Fruit fly (Drosophila melanogaster) whole organism, pupa: ENCODE measurements around the gene CG13311.

ENCODE experiments used
- CG10348 ChIP-seq: fragments of 200-800 bp; sonication (Bioruptor generic); IDR thresholded peaks from 2 replicates; pipeline ENCODE4 v1.3.6; 2022; ENCODE audit warnings: missing biosample characterization, missing genetic modification characterization
- CG15710 ChIP-seq: fragments of 200-800 bp; sonication (Bioruptor generic); optimal IDR thresholded peaks from 2 replicates; lab custom pipeline; 2018; ENCODE audit warnings: missing biosample characterization, mild to moderate bottlenecking, missing genetic modification characterization, moderate library complexity
- CG4496 ChIP-seq: fragments of 200-800 bp; sonication (Bioruptor generic); IDR thresholded peaks from 3 replicates; pipeline ENCODE4 v1.3.6; 2022; ENCODE audit warnings: missing biosample characterization, missing genetic modification characterization
- D1 ChIP-seq: fragments of 200-800 bp; sonication (Bioruptor generic); optimal IDR thresholded peaks from 2 replicates; lab custom pipeline; 2018; ENCODE audit warnings: missing biosample characterization, mild to moderate bottlenecking, missing genetic modification characterization, moderate library complexity

DNA sequence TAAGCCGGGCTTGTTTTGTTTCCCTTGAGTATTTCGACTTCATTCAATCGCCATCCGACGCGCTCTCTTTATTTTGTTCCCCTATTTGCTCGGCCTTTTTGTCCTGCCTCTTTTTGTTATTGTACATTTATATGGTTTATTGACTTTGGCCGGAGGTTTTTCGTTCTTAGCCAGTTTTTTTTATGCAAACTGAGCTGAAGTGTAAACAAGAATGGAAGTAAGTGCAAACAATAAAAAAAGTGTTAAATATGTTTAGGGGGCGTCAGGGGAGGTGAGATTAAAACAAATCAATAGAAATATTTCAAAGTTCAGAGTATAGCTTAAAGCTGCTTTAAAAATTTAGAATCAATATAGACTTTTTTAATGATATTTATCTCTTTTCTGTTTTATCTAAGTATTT is 32.5 kb upstream of the CG13311 start:
- TF ChIP-seq D1 (tag; lab: Kevin White, UChicago) (no peak), CG4496 (GFP tag; lab: Robert Waterston, UW) (0 out of 3 replicates have a peak, but pooled peaks have one; percentile 19), CG15710 (no peak), CG10348 (GFP tag; lab: Robert Waterston, UW) (no peak)
